Worm (Caenorhabditis elegans) whole organism, late embryonic: ENCODE measurements around the gene mltn-7.

Source experiments
- K02D7.2 ChIP-seq: sonication (generic microtip); optimal IDR thresholded peaks from 2 replicates; lab custom pipeline; 2017; ENCODE audit warnings: mild to moderate bottlenecking, missing genetic modification characterization, missing compliant biosample characterization
- ceh-2 ChIP-seq: sonication (generic microtip); optimal IDR thresholded peaks from 2 replicates; lab custom pipeline; 2016; ENCODE audit warnings: missing genotype, missing genetic modification characterization, missing compliant biosample characterization
- dmd-4 ChIP-seq: sonication (generic microtip); optimal IDR thresholded peaks from 2 replicates; lab custom pipeline; 2016; ENCODE audit warnings: borderline replicate concordance, missing genetic modification characterization, missing compliant biosample characterization
- nfya-1 ChIP-seq: sonication (generic microtip); optimal IDR thresholded peaks from 2 replicates; lab custom pipeline; 2017; ENCODE audit warnings: missing genetic modification characterization, mild to moderate bottlenecking, missing compliant biosample characterization, antibody characterized with exemption, moderate library complexity
- pag-3 ChIP-seq: sonication (generic microtip); optimal IDR thresholded peaks from 2 replicates; lab custom pipeline; 2016; ENCODE audit warnings: missing compliant biosample characterization, missing genetic modification characterization, borderline replicate concordance
- pha-2 ChIP-seq: sonication (generic microtip); optimal IDR thresholded peaks from 2 replicates; lab custom pipeline; 2017; ENCODE audit warnings: mild to moderate bottlenecking, missing genetic modification characterization, missing compliant biosample characterization
- pha-4 ChIP-seq: fragments of 150-350 bp; optimal IDR thresholded peaks from 2 replicates; lab custom pipeline; 2018; ENCODE audit warnings: missing biosample characterization, missing genetic modification reagents, missing genetic modification characterization
- rnt-1 ChIP-seq: sonication (generic microtip); optimal IDR thresholded peaks from 2 replicates; lab custom pipeline; 2016; ENCODE audit warnings: missing genetic modification characterization, missing compliant biosample characterization
- unc-86 ChIP-seq: sonication (generic microtip); optimal IDR thresholded peaks from 2 replicates; lab custom pipeline; 2016; ENCODE audit warnings: missing genetic modification characterization, missing compliant biosample characterization

ce11 chrV:358473-358872 is 11.7 kb upstream of the mltn-7 start:
- TF ChIP-seq dmd-4 (tag; lab: Kevin White, UChicago) = no peak
- TF ChIP-seq pag-3 (tag; lab: Kevin White, UChicago) = no peak
- no peak for TF ChIP-seq pha-2
- no peak for TF ChIP-seq rnt-1 (tag; lab: Kevin White, UChicago)
- TF ChIP-seq nfya-1 (tag; lab: Kevin White, UChicago) = no peak
- no peak for TF ChIP-seq K02D7.2 (tag; lab: Kevin White, UChicago)
- TF ChIP-seq unc-86 (tag; lab: Kevin White, UChicago) = no peak
- TF ChIP-seq pha-4 (tag; lab: Kevin White, UChicago) = no peak
- TF ChIP-seq ceh-2 (tag; lab: Kevin White, UChicago) = no peak
